Worm (Caenorhabditis elegans) whole organism, late embryonic: Measurements from ENCODE around the gene msp-32.
"Not testable (repeated sequence)": the region's sequence is repeated elsewhere in the genome, so short reads cannot be mapped to it uniquely, and the experiment has no call there.

Experiments used
- C08G9.2 ChIP-seq: sonication (generic microtip); optimal IDR thresholded peaks from 2 replicates; lab custom pipeline; 2016; ENCODE audit warnings: mild to moderate bottlenecking, missing genetic modification characterization, moderate library complexity, missing compliant biosample characterization
- C38D4.7 ChIP-seq: fragments of 200-800 bp; sonication (Bioruptor generic); optimal IDR thresholded peaks from 2 replicates; lab custom pipeline; 2018; ENCODE audit warnings: mild to moderate bottlenecking, missing genetic modification characterization, moderate library complexity, missing compliant biosample characterization
- K02D7.2 ChIP-seq: sonication (generic microtip); optimal IDR thresholded peaks from 2 replicates; lab custom pipeline; 2017; ENCODE audit warnings: mild to moderate bottlenecking, missing genetic modification characterization, missing compliant biosample characterization
- ama-1 ChIP-seq: fragments of 150-350 bp; optimal IDR thresholded peaks from 2 replicates; lab custom pipeline; 2014
- ceh-14 ChIP-seq: sonication (generic microtip); optimal IDR thresholded peaks from 2 replicates; lab custom pipeline; 2016; ENCODE audit warnings: missing genotype, missing genetic modification characterization, missing compliant biosample characterization
- ceh-18 ChIP-seq: sonication (generic microtip); optimal IDR thresholded peaks from 2 replicates; lab custom pipeline; 2016; ENCODE audit warnings: missing genetic modification characterization, missing compliant biosample characterization
- ceh-22 ChIP-seq: sonication (generic microtip); optimal IDR thresholded peaks from 2 replicates; lab custom pipeline; 2017; ENCODE audit warnings: missing biosample characterization, missing genetic modification characterization
- ceh-24 ChIP-seq: sonication (generic microtip); optimal IDR thresholded peaks from 2 replicates; lab custom pipeline; 2016; ENCODE audit warnings: mild to moderate bottlenecking, missing genetic modification characterization, missing compliant biosample characterization
- ceh-30 ChIP-seq: fragments of 150-350 bp; optimal IDR thresholded peaks from 2 replicates; lab custom pipeline; 2014; ENCODE audit warnings: missing biosample characterization, missing genetic modification characterization
- ceh-31 ChIP-seq: sonication (generic microtip); optimal IDR thresholded peaks from 2 replicates; lab custom pipeline; 2016; ENCODE audit warnings: missing genetic modification characterization, missing compliant biosample characterization
- ceh-34 ChIP-seq: sonication (generic microtip); optimal IDR thresholded peaks from 2 replicates; lab custom pipeline; 2016; ENCODE audit warnings: mild to moderate bottlenecking, missing genetic modification characterization, missing compliant biosample characterization
- ceh-45 ChIP-seq: fragments of 200-800 bp; sonication (Bioruptor generic); IDR thresholded peaks from 2 replicates; pipeline ENCODE4 v1.3.6; 2022; ENCODE audit warnings: missing genetic modification reagents, missing genetic modification characterization, missing compliant biosample characterization
- ceh-48 ChIP-seq: sonication (generic microtip); optimal IDR thresholded peaks from 2 replicates; lab custom pipeline; 2016; ENCODE audit warnings: missing genetic modification characterization, inconsistent platforms, missing compliant biosample characterization
- ceh-9 ChIP-seq: sonication (generic microtip); optimal IDR thresholded peaks from 2 replicates; lab custom pipeline; 2016; ENCODE audit warnings: mild to moderate bottlenecking, missing genetic modification characterization, inconsistent platforms, missing compliant biosample characterization
- dve-1 ChIP-seq: sonication (generic microtip); optimal IDR thresholded peaks from 2 replicates; lab custom pipeline; 2017; ENCODE audit warnings: antibody characterized with exemption, mild to moderate bottlenecking, missing genetic modification characterization, missing compliant biosample characterization
- elt-2 ChIP-seq: sonication (generic microtip); optimal IDR thresholded peaks from 2 replicates; lab custom pipeline; 2016; ENCODE audit warnings: missing genetic modification reagents, missing genetic modification characterization, missing compliant biosample characterization
- ets-4 ChIP-seq: sonication (generic microtip); optimal IDR thresholded peaks from 2 replicates; lab custom pipeline; 2016; ENCODE audit warnings: missing genetic modification characterization, missing compliant biosample characterization
- fax-1 ChIP-seq: sonication (generic microtip); optimal IDR thresholded peaks from 2 replicates; lab custom pipeline; 2016; ENCODE audit warnings: missing genotype, missing genetic modification characterization, missing compliant biosample characterization
- fkh-6 ChIP-seq: sonication (generic microtip); optimal IDR thresholded peaks from 2 replicates; lab custom pipeline; 2016; ENCODE audit warnings: missing genetic modification characterization, missing compliant biosample characterization
- hlh-15 ChIP-seq: sonication (generic microtip); optimal IDR thresholded peaks from 2 replicates; lab custom pipeline; 2016; ENCODE audit warnings: missing genetic modification characterization, missing compliant biosample characterization
- hlh-30 ChIP-seq: sonication (generic microtip); optimal IDR thresholded peaks from 2 replicates; lab custom pipeline; 2017; ENCODE audit warnings: antibody characterized with exemption, missing genetic modification characterization, missing compliant biosample characterization; ENCODE audit not compliant: insufficient read depth
- hlh-8 ChIP-seq: sonication (generic microtip); optimal IDR thresholded peaks from 2 replicates; lab custom pipeline; 2016; ENCODE audit warnings: missing genotype, missing genetic modification characterization, missing compliant biosample characterization
- lim-6 ChIP-seq: sonication (generic microtip); optimal IDR thresholded peaks from 2 replicates; lab custom pipeline; 2016; ENCODE audit warnings: missing genetic modification characterization, missing compliant biosample characterization
- mec-3 ChIP-seq: sonication (generic microtip); optimal IDR thresholded peaks from 2 replicates; lab custom pipeline; 2016; ENCODE audit warnings: borderline replicate concordance, missing genetic modification characterization, missing compliant biosample characterization
- nfya-1 ChIP-seq: sonication (generic microtip); optimal IDR thresholded peaks from 2 replicates; lab custom pipeline; 2017; ENCODE audit warnings: missing genetic modification characterization, mild to moderate bottlenecking, missing compliant biosample characterization, antibody characterized with exemption, moderate library complexity
- nhr-11 ChIP-seq: fragments of 150-350 bp; optimal IDR thresholded peaks from 2 replicates; lab custom pipeline; 2014; ENCODE audit warnings: missing biosample characterization, missing genetic modification characterization
- nhr-232 ChIP-seq: sonication (generic microtip); optimal IDR thresholded peaks from 2 replicates; lab custom pipeline; 2016; ENCODE audit warnings: missing genetic modification characterization, missing compliant biosample characterization
- npax-4 ChIP-seq: sonication (generic microtip); optimal IDR thresholded peaks from 2 replicates; lab custom pipeline; 2016; ENCODE audit warnings: missing genetic modification characterization, missing compliant biosample characterization
- odd-2 ChIP-seq: sonication (generic microtip); optimal IDR thresholded peaks from 2 replicates; lab custom pipeline; 2017; ENCODE audit warnings: antibody characterized with exemption, mild to moderate bottlenecking, missing genetic modification characterization, missing compliant biosample characterization
- pag-3 ChIP-seq: sonication (generic microtip); optimal IDR thresholded peaks from 2 replicates; lab custom pipeline; 2016; ENCODE audit warnings: missing compliant biosample characterization, missing genetic modification characterization, borderline replicate concordance
- pha-4 ChIP-seq: fragments of 150-350 bp; optimal IDR thresholded peaks from 2 replicates; lab custom pipeline; 2018; ENCODE audit warnings: missing biosample characterization, missing genetic modification reagents, missing genetic modification characterization
- pqm-1 ChIP-seq: sonication (generic microtip); optimal IDR thresholded peaks from 2 replicates; lab custom pipeline; 2016; ENCODE audit warnings: missing genetic modification characterization, missing compliant biosample characterization
- pros-1 ChIP-seq: fragments of 150-350 bp; optimal IDR thresholded peaks from 2 replicates; lab custom pipeline; 2014; ENCODE audit warnings: missing biosample characterization, missing genetic modification reagents, missing genetic modification characterization
- ref-2 ChIP-seq: sonication (generic microtip); optimal IDR thresholded peaks from 2 replicates; lab custom pipeline; 2016; ENCODE audit warnings: missing genetic modification characterization, missing compliant biosample characterization
- rnt-1 ChIP-seq: sonication (generic microtip); optimal IDR thresholded peaks from 2 replicates; lab custom pipeline; 2016; ENCODE audit warnings: missing genetic modification characterization, missing compliant biosample characterization
- sox-2 ChIP-seq: fragments of 200-800 bp; sonication (Bioruptor generic); IDR thresholded peaks from 2 replicates; pipeline ENCODE4 v1.3.6; 2022; ENCODE audit warnings: missing genetic modification reagents, missing genetic modification characterization, missing compliant biosample characterization
- syd-9 ChIP-seq: sonication (generic microtip); optimal IDR thresholded peaks from 2 replicates; lab custom pipeline; 2016; ENCODE audit warnings: mild to moderate bottlenecking, missing genetic modification characterization, moderate library complexity, missing compliant biosample characterization
- tbx-2 ChIP-seq: sonication (generic microtip); optimal IDR thresholded peaks from 2 replicates; lab custom pipeline; 2016; ENCODE audit warnings: missing genetic modification characterization, missing compliant biosample characterization
- tbx-7 ChIP-seq: sonication (generic microtip); optimal IDR thresholded peaks from 2 replicates; lab custom pipeline; 2016; ENCODE audit warnings: missing genotype, missing genetic modification characterization, missing compliant biosample characterization
- unc-42 ChIP-seq: sonication (generic microtip); optimal IDR thresholded peaks from 2 replicates; lab custom pipeline; 2016; ENCODE audit warnings: missing genotype, missing genetic modification characterization, missing compliant biosample characterization
- unc-55 ChIP-seq: sonication (generic microtip); optimal IDR thresholded peaks from 2 replicates; lab custom pipeline; 2017; ENCODE audit warnings: missing biosample characterization, missing genetic modification reagents, missing genetic modification characterization
- ztf-16 ChIP-seq: sonication (generic microtip); optimal IDR thresholded peaks from 2 replicates; lab custom pipeline; 2017; ENCODE audit warnings: missing genetic modification characterization, missing compliant biosample characterization

msp-32 gene

ce11 chrII:4902035-4902434 lies 3.4 kb downstream of the msp-32 start, which contains the start of gene R05F9.9:
TSS of gene R05F9.9 (minus strand) at chrII:4902100.
- TF ChIP-seq ceh-24 (tag; lab: Kevin White, UChicago) (no peak), ceh-18 (tag; lab: Kevin White, UChicago) (no peak), nfya-1 (tag; lab: Kevin White, UChicago) (no peak), nhr-232 (tag; lab: Kevin White, UChicago) (no peak), ets-4 (tag; lab: Kevin White, UChicago) (no peak), K02D7.2 (tag; lab: Kevin White, UChicago) (no peak), elt-2 (peak; percentile 35), ceh-48 (tag; lab: Kevin White, UChicago) (peak; percentile 79)

ce11 chrII:4903696-4904095 lies 5.1 kb downstream of the msp-32 start, which contains the start of gene sgt-1:
TSS of gene sgt-1 (minus strand) at chrII:4903796.
- not testable (repeated sequence) for TF ChIP-seq ama-1 (lab: Kevin White, UChicago); hlh-15 (tag; lab: Kevin White, UChicago); pha-4 (tag; lab: Kevin White, UChicago)

ce11 chrII:4904277-4904676 lies 5.6 kb downstream of the msp-32 start:
- TF ChIP-seq nfya-1 (tag; lab: Kevin White, UChicago): peak; percentile 87
- TF ChIP-seq ceh-30 (tag; lab: Kevin White, UChicago): peak; percentile 47
- TF ChIP-seq sox-2 (GFP tag; lab: Robert Waterston, UW): no peak
- peak; percentile 34 for TF ChIP-seq tbx-2 (tag; lab: Kevin White, UChicago)
- TF ChIP-seq elt-2: peak; percentile 7
- no peak for TF ChIP-seq ama-1 (lab: Kevin White, UChicago)
- TF ChIP-seq pqm-1: no peak
- peak; percentile 56 for TF ChIP-seq hlh-30 (tag; lab: Kevin White, UChicago)
- peak; percentile 64 for TF ChIP-seq ceh-31
- no peak for TF ChIP-seq ceh-14 (tag; lab: Kevin White, UChicago)
- TF ChIP-seq mec-3: no peak
- peak; percentile 70 for TF ChIP-seq rnt-1 (tag; lab: Kevin White, UChicago)
- TF ChIP-seq odd-2 (tag; lab: Kevin White, UChicago): no peak
- no peak for TF ChIP-seq K02D7.2 (tag; lab: Kevin White, UChicago)
- no peak for TF ChIP-seq ceh-9 (tag; lab: Kevin White, UChicago)
- peak; percentile 86 for TF ChIP-seq unc-42 (tag; lab: Kevin White, UChicago)
- peak; percentile 44 for TF ChIP-seq dve-1
- TF ChIP-seq unc-55: peak; percentile 98
- TF ChIP-seq C38D4.7 (GFP tag; lab: Kevin White, UChicago): no peak
- no peak for TF ChIP-seq C08G9.2 (tag; lab: Kevin White, UChicago)
- no peak for TF ChIP-seq syd-9 (tag; lab: Kevin White, UChicago)
- no peak for TF ChIP-seq ceh-45 (GFP tag; lab: Robert Waterston, UW)
- TF ChIP-seq ceh-18 (tag; lab: Kevin White, UChicago): peak; percentile 47
- peak; percentile 1 for TF ChIP-seq ets-4 (tag; lab: Kevin White, UChicago)

- no peak for TF ChIP-seq hlh-15 (tag; lab: Kevin White, UChicago)
- TF ChIP-seq ama-1 (lab: Kevin White, UChicago): no peak
Observed at ce11 chrII:4904778-4905177, 6.1 kb downstream of the msp-32 start, which contains the start of gene btbd-10. TSS of gene btbd-10 (plus strand) at chrII:4905008.

ce11 chrII:4905331-4905730 lies 6.7 kb downstream of the msp-32 start:
- no peak for TF ChIP-seq ztf-16 (tag; lab: Kevin White, UChicago)
- no peak for TF ChIP-seq npax-4
- TF ChIP-seq fkh-6: no peak
- no peak for TF ChIP-seq tbx-7 (tag; lab: Kevin White, UChicago)
- TF ChIP-seq fax-1 (tag; lab: Kevin White, UChicago): no peak
- TF ChIP-seq lim-6: no peak
- TF ChIP-seq ceh-14 (tag; lab: Kevin White, UChicago): no peak
- TF ChIP-seq hlh-8 (tag; lab: Kevin White, UChicago): no peak
- no peak for TF ChIP-seq ceh-22 (tag; lab: Kevin White, UChicago)
- no peak for TF ChIP-seq ceh-34 (tag; lab: Kevin White, UChicago)
- no peak for TF ChIP-seq nhr-11 (tag; lab: Kevin White, UChicago)
- no peak for TF ChIP-seq dve-1
- TF ChIP-seq hlh-15 (tag; lab: Kevin White, UChicago): no peak
- no peak for TF ChIP-seq pros-1 (tag; lab: Kevin White, UChicago)
- no peak for TF ChIP-seq ref-2 (tag; lab: Kevin White, UChicago)
- TF ChIP-seq ceh-18 (tag; lab: Kevin White, UChicago): no peak
- no peak for TF ChIP-seq unc-55
- no peak for TF ChIP-seq pag-3
- no peak for TF ChIP-seq rnt-1 (tag; lab: Kevin White, UChicago)
- TF ChIP-seq mec-3: no peak
